Fruit fly (Drosophila melanogaster): ENCODE results near the gene Proc.

The Proc gene

DNA sequence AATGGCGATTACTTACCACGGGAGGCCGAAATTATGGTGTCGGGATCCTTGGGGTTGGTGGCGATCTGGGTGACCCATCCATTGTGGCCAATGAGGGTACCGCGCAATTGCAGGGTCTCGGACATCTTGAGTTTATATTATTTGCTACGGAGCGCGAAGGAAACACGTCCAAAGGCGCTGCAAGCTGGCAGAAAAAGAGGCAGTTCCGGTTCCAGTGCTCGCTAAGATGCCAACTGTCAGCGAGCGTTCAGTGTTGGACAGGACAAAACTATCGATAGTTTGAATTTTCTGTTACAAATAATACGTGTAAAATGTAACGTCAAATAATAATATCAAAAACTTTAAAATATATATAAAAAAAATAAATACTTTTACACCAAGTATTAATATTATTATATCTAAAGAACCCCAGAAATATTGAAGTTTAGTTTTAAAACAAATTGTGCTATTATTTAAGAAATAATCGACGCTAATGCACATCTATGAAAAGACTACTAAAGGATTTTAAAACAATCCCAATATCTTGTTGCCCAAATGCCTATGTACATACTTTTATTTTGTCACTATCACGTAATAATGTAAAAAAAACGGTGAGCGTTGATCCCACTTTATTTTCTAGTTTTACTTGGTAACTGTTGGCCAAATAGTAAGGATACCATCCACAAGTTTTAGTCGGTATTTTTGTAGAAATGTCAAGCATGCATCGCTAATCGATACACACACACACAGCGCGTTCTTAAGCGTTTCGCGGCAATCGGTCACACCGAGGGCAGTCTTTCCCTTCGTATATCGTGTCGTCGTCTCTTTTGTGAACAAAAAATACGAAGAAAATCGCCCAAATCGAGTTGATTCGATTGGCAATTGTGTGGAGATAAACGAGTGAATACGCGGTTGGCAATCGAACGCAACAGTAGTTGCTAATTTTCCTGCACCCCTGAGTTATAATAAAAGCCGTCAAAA, 43.9 kb downstream of the Proc start, which contains the start of the genes Rack1 and mts (continued):
- TF ChIP-seq shn (GFP tag; optimal IDR thresholded peaks at IDR 0.05), result peak; percentile 72
- peak; percentile 41; the same call in 1 of the 2 replicates for TF ChIP-seq peb (GFP tag; IDR thresholded peaks at IDR 0.05)
- TF ChIP-seq CG30431 (GFP tag; optimal IDR thresholded peaks at IDR 0.05), result peak; percentile 71
- TF ChIP-seq CG4404 (GFP tag; IDR thresholded peaks at IDR 0.05), result no peak
- TF ChIP-seq CG3281 (GFP tag; optimal IDR thresholded peaks at IDR 0.05), result peak; percentile 90
- TF ChIP-seq Blimp-1 (GFP tag; optimal IDR thresholded peaks at IDR 0.05), result peak; percentile 28
- peak; percentile 80 for TF ChIP-seq CG13894 (tag; optimal IDR thresholded peaks at IDR 0.05)
- TF ChIP-seq ap (GFP tag; IDR thresholded peaks at IDR 0.05), result peak; percentile 74; the same call in 1 of the 2 replicates
- TF ChIP-seq ems (GFP tag; optimal IDR thresholded peaks at IDR 0.05), result peak; percentile 66
- TF ChIP-seq Lpt (GFP tag; optimal IDR thresholded peaks at IDR 0.05), result no peak
- peak; percentile 65 for TF ChIP-seq az2 (GFP tag; optimal IDR thresholded peaks at IDR 0.05)
- peak; percentile 83 for TF ChIP-seq kah (GFP tag; optimal IDR thresholded peaks at IDR 0.05)
- TF ChIP-seq NK7.1 (GFP tag; optimal IDR thresholded peaks at IDR 0.05), result peak; percentile 69
- no peak for TF ChIP-seq CG7357 (GFP tag; IDR thresholded peaks at IDR 0.05)
- peak; percentile 84 for TF ChIP-seq CG3847 (GFP tag; IDR thresholded peaks at IDR 0.05)
- TF ChIP-seq Eip74EF (GFP tag; optimal IDR thresholded peaks at IDR 0.05), result peak in 1 of 2 experiments; percentile 58
- peak; percentile 49 for TF ChIP-seq CG3995 (GFP tag; optimal IDR thresholded peaks at IDR 0.05)
- TF ChIP-seq CG9817 (tag; optimal IDR thresholded peaks at IDR 0.05), result peak; percentile 81
- peak; percentile 56; the same call in 1 of the 2 replicates for TF ChIP-seq Scr (GFP tag; IDR thresholded peaks at IDR 0.05; ENCODE audit: partially characterized antibody)
- TF ChIP-seq disco-r (GFP tag; optimal IDR thresholded peaks at IDR 0.05), result peak; percentile 66
- TF ChIP-seq crp (GFP tag; optimal IDR thresholded peaks at IDR 0.05), result peak in 1 of 2 experiments; percentile 54
- TF ChIP-seq CG31441 (GFP tag; IDR thresholded peaks at IDR 0.05), result peak; percentile 72
- TF ChIP-seq slou (GFP tag; optimal IDR thresholded peaks at IDR 0.05), result peak; percentile 81
- peak; percentile 72 for TF ChIP-seq fu2 (GFP tag; optimal IDR thresholded peaks at IDR 0.05)
- peak; percentile 63 for TF ChIP-seq pum (GFP tag; optimal IDR thresholded peaks at IDR 0.05)
- TF ChIP-seq Elba2 (GFP tag; optimal IDR thresholded peaks at IDR 0.05), result no peak
- TF ChIP-seq CG16815 (GFP tag; optimal IDR thresholded peaks at IDR 0.05), result peak; percentile 60
- TF ChIP-seq CG6272 (GFP tag; IDR thresholded peaks at IDR 0.05), result peak; percentile 35; the same call in 1 of the 2 replicates
- peak; percentile 97 for TF ChIP-seq MTF-1 (GFP tag; optimal IDR thresholded peaks at IDR 0.05; ENCODE audit: borderline replicate concordance)
- peak; percentile 34 for TF ChIP-seq CG13123 (GFP tag; optimal IDR thresholded peaks at IDR 0.05)
- peak; percentile 84 for TF ChIP-seq HLH3B (GFP tag; IDR thresholded peaks at IDR 0.05)
- TF ChIP-seq CG10979 (tag; optimal IDR thresholded peaks at IDR 0.05), result peak; percentile 66
- no peak for TF ChIP-seq Trl (optimal IDR thresholded peaks at IDR 0.05)
- TF ChIP-seq Trl (GFP tag; optimal IDR thresholded peaks at IDR 0.05), result peak; percentile 80
- peak; percentile 82 for TF ChIP-seq pzg (GFP tag; optimal IDR thresholded peaks at IDR 0.05)
- TF ChIP-seq Myb (GFP tag; optimal IDR thresholded peaks at IDR 0.05), result peak; percentile 71
- TF ChIP-seq wor (GFP tag; IDR thresholded peaks at IDR 0.05), result peak; percentile 48
- TF ChIP-seq CG12942 (GFP tag; optimal IDR thresholded peaks at IDR 0.05), result peak; percentile 72
- TF ChIP-seq CG11504 (tag; optimal IDR thresholded peaks at IDR 0.05), result peak; percentile 57
- peak; percentile 74 for TF ChIP-seq Jarid2 (GFP tag; optimal IDR thresholded peaks at IDR 0.05)
- TF ChIP-seq Pdp1 (GFP tag; optimal IDR thresholded peaks at IDR 0.05), result peak; percentile 48 to 63
- peak; percentile 78 for TF ChIP-seq CG16779 (GFP tag; IDR thresholded peaks at IDR 0.05)
- TF ChIP-seq NfI (GFP tag; optimal IDR thresholded peaks at IDR 0.05), result peak; percentile 93
- TF ChIP-seq slbo (GFP tag; IDR thresholded peaks at IDR 0.05), result peak; percentile 84
- TF ChIP-seq Stat92E (GFP tag; optimal IDR thresholded peaks at IDR 0.05), result peak in 1 of 3 experiments; percentile 53
- peak; percentile 73 for TF ChIP-seq org-1 (GFP tag; optimal IDR thresholded peaks at IDR 0.05)
- TF ChIP-seq sqz (GFP tag; optimal IDR thresholded peaks at IDR 0.05), result peak; percentile 90
- TF ChIP-seq CG32767 (GFP tag; IDR thresholded peaks at IDR 0.05), result peak; percentile 49; the same call in 1 of the 2 replicates

Data from whole organism, embryonic.